Worm (Caenorhabditis elegans): Measurements from ENCODE around the gene srlf-7.
A peak's percentile ranks its signal among the peaks of the same experiment; 100 is the strongest.

Gene srlf-7

ce11 chrIV:7212769-7213168 lies 23.7 kb downstream of the srlf-7 start:
- TF ChIP-seq blmp-1 (tag; optimal IDR thresholded peaks at IDR 0.05) (no peak), lin-35 (GFP tag; optimal IDR thresholded peaks at IDR 0.05) (peak in 1 of 2 experiments; percentile 14)

ce11 chrIV:7216210-7216609 lies 27.1 kb downstream of the srlf-7 start:
- TF ChIP-seq pag-3 (tag; optimal IDR thresholded peaks at IDR 0.05; ENCODE audit: borderline replicate concordance, insufficient read depth) (no peak), blmp-1 (tag; optimal IDR thresholded peaks at IDR 0.05) (no peak), nhr-90 (tag; optimal IDR thresholded peaks at IDR 0.05; ENCODE audit: poor library complexity) (no peak), ztf-11 (tag; optimal IDR thresholded peaks at IDR 0.05) (no peak), fkh-10 (GFP tag; optimal IDR thresholded peaks at IDR 0.05) (no peak), mef-2 (tag; optimal IDR thresholded peaks at IDR 0.05) (no peak), unc-62 (GFP tag; optimal IDR thresholded peaks at IDR 0.05) (no peak), snu-23 (GFP tag; optimal IDR thresholded peaks at IDR 0.05) (no peak), rnt-1 (tag; optimal IDR thresholded peaks at IDR 0.05) (no peak), unc-30 (tag; optimal IDR thresholded peaks at IDR 0.05) (no peak), hlh-4 (tag; optimal IDR thresholded peaks at IDR 0.05) (no peak), ceh-90 (tag; optimal IDR thresholded peaks at IDR 0.05) (no peak), tbx-2 (tag; optimal IDR thresholded peaks at IDR 0.05) (no peak), isw-1 (GFP tag; IDR thresholded peaks at IDR 0.05) (no peak), ceh-8 (GFP tag; optimal IDR thresholded peaks at IDR 0.05) (no peak), unc-98 (GFP tag; IDR thresholded peaks at IDR 0.05) (no peak), mab-9 (GFP tag; IDR thresholded peaks at IDR 0.05) (no peak), unc-86 (tag; optimal IDR thresholded peaks at IDR 0.05) (no peak)

- no peak for TF ChIP-seq nhr-47 (tag; optimal IDR thresholded peaks at IDR 0.05)
- no peak for TF ChIP-seq efl-3 (GFP tag; optimal IDR thresholded peaks at IDR 0.05)
- no peak for TF ChIP-seq lin-14 (GFP tag; optimal IDR thresholded peaks at IDR 0.05)
- TF ChIP-seq blmp-1 (tag; optimal IDR thresholded peaks at IDR 0.05) = no peak
- TF ChIP-seq sox-4 (tag; optimal IDR thresholded peaks at IDR 0.05) = no peak
- TF ChIP-seq nhr-76 (tag; optimal IDR thresholded peaks at IDR 0.05) = no peak
- no peak for TF ChIP-seq nhr-71 (tag; optimal IDR thresholded peaks at IDR 0.05)
- no peak for TF ChIP-seq snpc-4 (tag; optimal IDR thresholded peaks at IDR 0.05)
- no peak for TF ChIP-seq dpl-1 (GFP tag; optimal IDR thresholded peaks at IDR 0.05)
- TF ChIP-seq pqm-1 (tag; optimal IDR thresholded peaks at IDR 0.05) = no peak
- no peak for TF ChIP-seq snu-23 (GFP tag; optimal IDR thresholded peaks at IDR 0.05)
- no peak for TF ChIP-seq aha-1 (tag; optimal IDR thresholded peaks at IDR 0.05)
Observed at ce11 chrIV:7219398-7220087, 30.5 kb downstream of the srlf-7 start, which contains the start of the genes glb-23 and R13A1.1. Gene glb-23, minus strand, starts transcription at chrIV:7219498. Gene R13A1.1, plus strand, starts transcription at chrIV:7220037.

- TF ChIP-seq efl-1 (optimal IDR thresholded peaks at IDR 0.05) = no peak
- peak in 1 of 2 experiments; percentile 60 for TF ChIP-seq efl-1 (GFP tag; optimal IDR thresholded peaks at IDR 0.05 in 1 of 2)
- TF ChIP-seq nhr-85 (tag) = no peak
- TF ChIP-seq fkh-10 (GFP tag; optimal IDR thresholded peaks at IDR 0.05) = peak; percentile 64
- TF ChIP-seq zip-4 (GFP tag; optimal IDR thresholded peaks at IDR 0.05) = no peak
- TF ChIP-seq mef-2 (tag; optimal IDR thresholded peaks at IDR 0.05) = no peak
- TF ChIP-seq egl-13 (tag; optimal IDR thresholded peaks at IDR 0.05) = no peak
- no peak for TF ChIP-seq pag-3 (tag; optimal IDR thresholded peaks at IDR 0.05; ENCODE audit: borderline replicate concordance, insufficient read depth)
- no peak for TF ChIP-seq blmp-1 (tag; optimal IDR thresholded peaks at IDR 0.05)
- no peak for TF ChIP-seq C16A3.4 (tag; optimal IDR thresholded peaks at IDR 0.05)
- no peak for TF ChIP-seq aly-2 (tag; optimal IDR thresholded peaks at IDR 0.05)
- peak; percentile 22 for TF ChIP-seq lin-14 (GFP tag; optimal IDR thresholded peaks at IDR 0.05)
- no peak for TF ChIP-seq nhr-77 (tag; optimal IDR thresholded peaks at IDR 0.05)
- no peak for TF ChIP-seq nhr-84 (tag; optimal IDR thresholded peaks at IDR 0.05)
Observed at ce11 chrIV:7222088-7222487, 33.0 kb downstream of the srlf-7 start.

Measured in whole organism, L1 larva.